Fruit fly (Drosophila melanogaster): ENCODE measurements around the gene Frl.

The Frl gene

DNA sequence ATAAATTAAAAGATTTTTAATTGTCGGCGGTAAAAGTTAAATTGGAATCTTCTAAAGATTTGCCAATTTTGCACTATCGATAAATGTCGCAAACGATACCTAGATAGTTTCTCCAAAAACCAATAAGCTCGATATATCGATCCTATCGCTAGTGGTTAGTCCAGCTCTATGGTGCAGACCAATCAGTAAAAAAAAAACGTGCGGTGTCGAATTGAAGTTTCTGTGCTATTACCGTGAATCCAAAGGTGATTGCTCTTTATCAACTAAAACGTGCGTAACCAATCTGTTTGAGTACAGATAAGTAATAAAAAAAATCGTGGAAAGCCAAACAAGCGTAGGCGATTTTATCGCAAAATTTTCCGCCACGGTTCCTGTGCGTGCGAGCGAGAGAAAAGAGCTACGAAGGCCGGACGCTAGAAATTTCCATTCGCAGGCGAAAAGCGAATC, 16.1 kb upstream of the Frl start, which contains the start of gene Hsp110 (continued):
- peak; percentile 52 for TF ChIP-seq lab (GFP tag; optimal IDR thresholded peaks at IDR 0.05)
- peak; percentile 99 for TF ChIP-seq hb (GFP tag; IDR thresholded peaks at IDR 0.05; ENCODE audit: partially characterized antibody)
- TF ChIP-seq bab2 (GFP tag; optimal IDR thresholded peaks at IDR 0.05) = no peak
- TF ChIP-seq CG12219 (GFP tag; optimal IDR thresholded peaks at IDR 0.05) = no peak
- peak; percentile 3 for TF ChIP-seq CG13424 (tag; optimal IDR thresholded peaks at IDR 0.05)
- TF ChIP-seq CG6813 (GFP tag; optimal IDR thresholded peaks at IDR 0.05) = no peak
- TF ChIP-seq pfk (GFP tag; optimal IDR thresholded peaks at IDR 0.05) = no peak
- TF ChIP-seq CoRest (tag; optimal IDR thresholded peaks at IDR 0.05) = peak; percentile 40
- TF ChIP-seq Usf (GFP tag; optimal IDR thresholded peaks at IDR 0.05) = no peak
- TF ChIP-seq Gug (GFP tag; IDR thresholded peaks at IDR 0.05) = no peak; the same call in 3 of the 4 replicates
- peak; percentile 10 for TF ChIP-seq Bteb2 (GFP tag; optimal IDR thresholded peaks at IDR 0.05)
- TF ChIP-seq unpg (GFP tag; optimal IDR thresholded peaks at IDR 0.05) = peak; percentile 7
- no peak for TF ChIP-seq CG31441 (GFP tag; IDR thresholded peaks at IDR 0.05)
- TF ChIP-seq pros (GFP tag; optimal IDR thresholded peaks at IDR 0.05) = no peak
- peak; percentile 70 for TF ChIP-seq Max (GFP tag; optimal IDR thresholded peaks at IDR 0.05)
- TF ChIP-seq Dip3 (GFP tag; optimal IDR thresholded peaks at IDR 0.05) = peak; percentile 99
- peak; percentile 22 for TF ChIP-seq CG8924 (tag; optimal IDR thresholded peaks at IDR 0.05)
- no peak for TF ChIP-seq ro (GFP tag; IDR thresholded peaks at IDR 0.05)
- no peak for TF ChIP-seq slou (GFP tag; optimal IDR thresholded peaks at IDR 0.05)
- TF ChIP-seq eve (GFP tag; optimal IDR thresholded peaks at IDR 0.05) = no peak
- TF ChIP-seq CG1024 (GFP tag; IDR thresholded peaks at IDR 0.05) = no peak
- peak; percentile 98 for TF ChIP-seq hbn (GFP tag; IDR thresholded peaks at IDR 0.05; ENCODE audit: partially characterized antibody)
- TF ChIP-seq Pdp1 (GFP tag; optimal IDR thresholded peaks at IDR 0.05) = peak in 1 of 2 experiments; percentile 42
- TF ChIP-seq grau (tag; optimal IDR thresholded peaks at IDR 0.05) = peak; percentile 16
- peak; percentile 25 for TF ChIP-seq CG10979 (tag; optimal IDR thresholded peaks at IDR 0.05)
- peak; percentile 98 for TF ChIP-seq CG14860 (GFP tag; IDR thresholded peaks at IDR 0.05; ENCODE audit: partially characterized antibody)
- TF ChIP-seq gt (GFP tag; IDR thresholded peaks at IDR 0.05) = no peak
- TF ChIP-seq Stat92E (GFP tag; optimal IDR thresholded peaks at IDR 0.05) = peak in 1 of 3 experiments; percentile 14
- TF ChIP-seq CG12942 (GFP tag; optimal IDR thresholded peaks at IDR 0.05) = no peak
- no peak for TF ChIP-seq CG11456 (GFP tag; IDR thresholded peaks at IDR 0.05)
- TF ChIP-seq CG2116 (GFP tag; optimal IDR thresholded peaks at IDR 0.05) = peak; percentile 90
- TF ChIP-seq lilli (GFP tag; optimal IDR thresholded peaks at IDR 0.05) = peak; percentile 62
- TF ChIP-seq nerfin-2 (GFP tag; IDR thresholded peaks at IDR 0.05; ENCODE audit: partially characterized antibody) = peak; percentile 98
- TF ChIP-seq unc-4 (GFP tag; IDR thresholded peaks at IDR 0.05; ENCODE audit: partially characterized antibody) = peak; percentile 99
- TF ChIP-seq CG13624 (GFP tag; optimal IDR thresholded peaks at IDR 0.05) = peak; percentile 26
- peak; percentile 7 for TF ChIP-seq repo (GFP tag; optimal IDR thresholded peaks at IDR 0.05)
- TF ChIP-seq mld (GFP tag; IDR thresholded peaks at IDR 0.05; ENCODE audit: partially characterized antibody) = peak; percentile 99
- TF ChIP-seq tx (GFP tag; optimal IDR thresholded peaks at IDR 0.05) = no peak
- TF ChIP-seq CHES-1-like (GFP tag; optimal IDR thresholded peaks at IDR 0.05) = peak; percentile 74
- TF ChIP-seq CG32532 (GFP tag; IDR thresholded peaks at IDR 0.05) = peak; percentile 53
- peak; percentile 96 for TF ChIP-seq CG2129 (GFP tag; IDR thresholded peaks at IDR 0.05; ENCODE audit: partially characterized antibody)
- TF ChIP-seq br (optimal IDR thresholded peaks at IDR 0.05) = no peak
- peak; percentile 99 for TF ChIP-seq vnd (GFP tag; IDR thresholded peaks at IDR 0.05; ENCODE audit: partially characterized antibody)
- TF ChIP-seq CG10267 (tag; optimal IDR thresholded peaks at IDR 0.05) = peak; percentile 67
- peak; percentile 45 for TF ChIP-seq chn (GFP tag; optimal IDR thresholded peaks at IDR 0.05)
- peak; percentile 62 for TF ChIP-seq CG17912 (GFP tag; optimal IDR thresholded peaks at IDR 0.05)
- TF ChIP-seq danr (GFP tag; IDR thresholded peaks at IDR 0.05) = no peak
- peak; percentile 10 for TF ChIP-seq pho (GFP tag; optimal IDR thresholded peaks at IDR 0.05)
- TF ChIP-seq sqz (GFP tag; optimal IDR thresholded peaks at IDR 0.05) = peak; percentile 98
- TF ChIP-seq CG12659 (GFP tag; optimal IDR thresholded peaks at IDR 0.05) = peak; percentile 54
